Fruit fly (Drosophila melanogaster): Measurements from ENCODE around the gene qua.

qua gene

DNA sequence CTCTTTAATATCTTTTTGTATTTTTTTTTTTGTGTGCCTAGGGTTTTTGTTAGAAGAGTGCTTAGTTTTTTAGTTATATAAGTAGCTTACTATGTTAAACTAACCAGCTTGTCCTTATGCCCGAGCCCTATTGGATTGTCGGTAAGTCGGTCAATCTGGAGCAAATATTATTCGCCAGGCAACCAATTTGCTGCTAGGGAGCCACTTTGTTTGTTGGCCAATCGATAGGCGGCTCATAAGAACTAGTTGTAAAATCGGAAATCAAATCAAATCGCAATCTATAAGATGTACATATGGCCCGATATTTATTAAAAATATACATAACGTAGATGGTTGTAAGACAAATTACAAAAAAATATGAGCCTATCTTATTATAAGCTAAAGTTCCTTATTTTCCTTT is 32.0 kb upstream of the qua start, which contains the start of gene CG15144:
Gene CG15144, minus strand, starts transcription at position 101 of the 400 bp plus-strand sequence.
- TF ChIP-seq sage (GFP tag; optimal IDR thresholded peaks at IDR 0.05): no peak
- no peak for TF ChIP-seq foxo (GFP tag; optimal IDR thresholded peaks at IDR 0.05)
- TF ChIP-seq pan (optimal IDR thresholded peaks at IDR 0.05): no peak
- no peak for TF ChIP-seq dmrt93B (GFP tag; optimal IDR thresholded peaks at IDR 0.05)
- no peak for TF ChIP-seq sv (GFP tag; optimal IDR thresholded peaks at IDR 0.05)
- TF ChIP-seq CG9705 (GFP tag; optimal IDR thresholded peaks at IDR 0.05): no peak

- no peak for TF ChIP-seq dmrt93B (GFP tag; optimal IDR thresholded peaks at IDR 0.05)
- TF ChIP-seq pan (optimal IDR thresholded peaks at IDR 0.05): no peak
- no peak for TF ChIP-seq CG9705 (GFP tag; optimal IDR thresholded peaks at IDR 0.05)
- TF ChIP-seq dsf (GFP tag; optimal IDR thresholded peaks at IDR 0.05; ENCODE audit: borderline replicate concordance): no peak
- no peak for TF ChIP-seq Jra (GFP tag; optimal IDR thresholded peaks at IDR 0.05)
- no peak for TF ChIP-seq dl (GFP tag; optimal IDR thresholded peaks at IDR 0.05; ENCODE audit: insufficient read depth in 1 of 2, partially characterized antibody in 2 of 2)
- TF ChIP-seq psq (GFP tag; optimal IDR thresholded peaks at IDR 0.05): no peak
- TF ChIP-seq h (GFP tag; optimal IDR thresholded peaks at IDR 0.05): no peak
- TF ChIP-seq tai (GFP tag; optimal IDR thresholded peaks at IDR 0.05): no peak
- TF ChIP-seq br (GFP tag; optimal IDR thresholded peaks at IDR 0.05): no peak
- no peak for TF ChIP-seq Myc (optimal IDR thresholded peaks at IDR 0.05)
- no peak for TF ChIP-seq woc (GFP tag; optimal IDR thresholded peaks at IDR 0.05)
- TF ChIP-seq N (GFP tag; optimal IDR thresholded peaks at IDR 0.05): no peak
- no peak for TF ChIP-seq Dif (GFP tag; optimal IDR thresholded peaks at IDR 0.05; ENCODE audit: partially characterized antibody)
- TF ChIP-seq jim (GFP tag; optimal IDR thresholded peaks at IDR 0.05): no peak
Observed at dm6 chr2L:17524449-17524848, 27.4 kb upstream of the qua start, which contains the start of gene CG15143. Gene CG15143, minus strand, starts transcription at chr2L:17524549.

DNA sequence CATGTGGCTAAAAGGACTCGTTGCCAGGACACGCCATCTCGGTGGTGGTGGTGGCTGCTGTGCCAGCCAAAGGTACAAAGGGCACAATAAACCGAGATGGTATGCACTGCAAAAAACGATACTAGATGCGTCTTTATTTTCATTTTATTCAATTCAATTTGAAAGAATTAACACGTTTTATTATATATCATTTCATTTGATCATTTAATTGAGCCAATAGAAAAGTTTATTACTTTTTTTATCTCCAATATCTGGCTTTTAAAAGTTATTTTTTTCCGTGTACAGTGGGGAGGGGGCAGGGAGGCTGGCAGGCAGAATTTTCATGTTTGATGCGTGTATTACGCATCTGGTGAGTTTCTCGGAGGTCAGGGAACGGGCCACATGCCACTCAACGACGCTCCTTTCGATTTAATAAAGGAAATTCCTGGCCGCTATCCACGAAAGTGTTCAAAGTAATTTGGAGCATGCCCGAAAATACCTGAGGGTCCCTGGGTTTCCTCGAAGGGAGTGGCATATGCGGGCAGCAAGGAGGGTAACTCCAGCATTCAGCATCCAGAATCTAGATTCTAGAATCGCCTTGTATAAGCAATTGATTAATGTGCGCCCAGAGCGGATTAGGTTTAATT is 17.2 kb upstream of the qua start:
- peak; percentile 78 for TF ChIP-seq Sp1 (GFP tag; optimal IDR thresholded peaks at IDR 0.05)
- no peak for TF ChIP-seq jim (GFP tag; optimal IDR thresholded peaks at IDR 0.05)
- TF ChIP-seq Rel (GFP tag; optimal IDR thresholded peaks at IDR 0.05): no peak
- no peak for TF ChIP-seq Rel (tag; optimal IDR thresholded peaks at IDR 0.05)
- TF ChIP-seq dmrt93B (GFP tag; optimal IDR thresholded peaks at IDR 0.05): peak; percentile 57
- TF ChIP-seq Hr83 (GFP tag; optimal IDR thresholded peaks at IDR 0.05; ENCODE audit: poor library complexity, severe bottlenecking): no peak
- TF ChIP-seq fru (GFP tag; optimal IDR thresholded peaks at IDR 0.05): peak; percentile 80
- TF ChIP-seq foxo (GFP tag; optimal IDR thresholded peaks at IDR 0.05): peak in 1 of 2 experiments; percentile 75
- peak; percentile 79 for TF ChIP-seq h (GFP tag; optimal IDR thresholded peaks at IDR 0.05)
- TF ChIP-seq OdsH (GFP tag; optimal IDR thresholded peaks at IDR 0.05): peak; percentile 70
- no peak for TF ChIP-seq sage (GFP tag; optimal IDR thresholded peaks at IDR 0.05)
- TF ChIP-seq Jra (GFP tag; optimal IDR thresholded peaks at IDR 0.05): peak; percentile 37
- TF ChIP-seq brk (GFP tag; optimal IDR thresholded peaks at IDR 0.05): no peak
- TF ChIP-seq br (GFP tag; optimal IDR thresholded peaks at IDR 0.05): peak; percentile 67
- peak; percentile 83 for TF ChIP-seq HLH106 (tag; optimal IDR thresholded peaks at IDR 0.05)
- TF ChIP-seq Hnf4 (GFP tag; optimal IDR thresholded peaks at IDR 0.05): peak; percentile 54
- TF ChIP-seq Dfd (GFP tag; optimal IDR thresholded peaks at IDR 0.05): no peak
- peak; percentile 52 for TF ChIP-seq woc (GFP tag; optimal IDR thresholded peaks at IDR 0.05)
- TF ChIP-seq CrebA (GFP tag; optimal IDR thresholded peaks at IDR 0.05; ENCODE audit: borderline replicate concordance): no peak
- TF ChIP-seq rgr (GFP tag; optimal IDR thresholded peaks at IDR 0.05): peak; percentile 75
- TF ChIP-seq Hr78 (GFP tag; optimal IDR thresholded peaks at IDR 0.05): no peak
- peak; percentile 63 for TF ChIP-seq sv (GFP tag; optimal IDR thresholded peaks at IDR 0.05)
- peak; percentile 70 for TF ChIP-seq ey (GFP tag; optimal IDR thresholded peaks at IDR 0.05)

DNA sequence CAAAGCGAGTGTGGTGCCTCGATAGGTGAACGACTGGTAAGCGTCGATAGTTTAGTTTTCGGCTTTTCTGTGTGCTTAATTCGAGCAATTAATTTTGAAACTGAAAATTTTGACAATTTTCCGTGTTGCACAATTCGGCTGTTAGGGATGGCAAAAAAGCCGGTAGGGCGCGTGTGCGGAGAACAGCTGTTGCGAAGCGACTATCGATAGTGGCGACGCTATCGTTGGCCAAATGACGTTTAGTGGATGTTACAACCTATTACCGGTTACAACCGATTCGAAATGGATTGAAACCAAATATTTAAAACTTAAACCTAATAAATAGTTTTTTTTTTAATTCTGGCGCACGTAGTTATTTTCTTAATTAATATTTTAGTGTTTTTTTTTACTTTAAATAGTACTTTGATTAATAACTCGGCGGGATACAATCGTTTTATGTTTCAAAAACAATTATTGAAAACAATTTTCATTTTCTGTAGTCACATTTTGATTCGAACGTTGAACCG is 4.0 kb upstream of the qua start, which contains the start of the genes mEFTs and Dhc36C:
Gene mEFTs, minus strand, starts transcription at position 161 of the 506 bp plus-strand sequence.
Gene Dhc36C, plus strand, starts transcription at position 456 of the 506 bp plus-strand sequence.
- TF ChIP-seq h (GFP tag; optimal IDR thresholded peaks at IDR 0.05): peak; percentile 63
- no peak for TF ChIP-seq brk (GFP tag; optimal IDR thresholded peaks at IDR 0.05)
- no peak for TF ChIP-seq fru (GFP tag; optimal IDR thresholded peaks at IDR 0.05)
- peak; percentile 20 for TF ChIP-seq sage (GFP tag; optimal IDR thresholded peaks at IDR 0.05)
- no peak for TF ChIP-seq usp (GFP tag; optimal IDR thresholded peaks at IDR 0.05)
- TF ChIP-seq woc (GFP tag; optimal IDR thresholded peaks at IDR 0.05): no peak
- peak; percentile 73 for TF ChIP-seq Myc (optimal IDR thresholded peaks at IDR 0.05)
- TF ChIP-seq tai (GFP tag; optimal IDR thresholded peaks at IDR 0.05): no peak

Data from whole organism, wandering third instar larva.